Fruit fly (Drosophila melanogaster) whole organism, adult: ENCODE measurements around the gene CG3281.
A peak's percentile ranks its signal among the peaks of the same experiment; 100 is the strongest.
"Not testable (repeated sequence)": the region's sequence is repeated elsewhere in the genome, so short reads cannot be mapped to it uniquely, and the experiment has no call there.

Experiments
- CG11617 ChIP-seq: fragments of 200-800 bp; sonication (Bioruptor generic); optimal IDR thresholded peaks from 2 replicates; lab custom pipeline; 2017; ENCODE audit warnings: mild to moderate bottlenecking, missing biosample characterization, missing genetic modification reagents, missing genetic modification characterization
- CG12768 ChIP-seq: fragments of 200-800 bp; sonication (Bioruptor generic); optimal IDR thresholded peaks from 2 replicates; lab custom pipeline; 2017; ENCODE audit warnings: missing biosample characterization, missing genetic modification characterization, mild to moderate bottlenecking, moderate library complexity, missing genetic modification reagents
- CG14711 ChIP-seq: fragments of 200-800 bp; sonication (Bioruptor generic); optimal IDR thresholded peaks from 2 replicates; lab custom pipeline; 2018; ENCODE audit warnings: missing biosample characterization, mild to moderate bottlenecking, missing genetic modification characterization, moderate library complexity
- CG1620 ChIP-seq: fragments of 200-800 bp; sonication (Bioruptor generic); optimal IDR thresholded peaks from 2 replicates; lab custom pipeline; 2016; ENCODE audit warnings: missing biosample characterization, missing genetic modification characterization
- CG33017 ChIP-seq: fragments of 200-800 bp; sonication (Bioruptor generic); optimal IDR thresholded peaks from 2 replicates; lab custom pipeline; 2018; ENCODE audit warnings: missing biosample characterization, mild to moderate bottlenecking, missing genetic modification characterization, moderate library complexity
- CG5204 ChIP-seq: fragments of 200-800 bp; sonication (Bioruptor generic); optimal IDR thresholded peaks from 2 replicates; lab custom pipeline; 2016; ENCODE audit warnings: missing biosample characterization, missing genetic modification characterization
- CG7045 ChIP-seq: fragments of 200-800 bp; sonication (Bioruptor generic); optimal IDR thresholded peaks from 2 replicates; lab custom pipeline; 2017; ENCODE audit warnings: missing biosample characterization, mild to moderate bottlenecking, missing genetic modification characterization
- CG7101 ChIP-seq: fragments of 200-800 bp; sonication (Bioruptor generic); optimal IDR thresholded peaks from 2 replicates; lab custom pipeline; 2018; ENCODE audit warnings: missing biosample characterization, mild to moderate bottlenecking, missing genetic modification characterization, moderate library complexity
- Clk ChIP-seq: fragments of 200-800 bp; sonication (Bioruptor generic); optimal IDR thresholded peaks from 2 replicates; lab custom pipeline; 2017; ENCODE audit warnings: missing biosample characterization, missing genetic modification characterization
- Crg-1 ChIP-seq: fragments of 200-800 bp; sonication (Bioruptor generic); optimal IDR thresholded peaks from 2 replicates; lab custom pipeline; 2016; ENCODE audit warnings: missing biosample characterization, missing genetic modification characterization
- Hr96 ChIP-seq: fragments of 200-800 bp; sonication (Bioruptor generic); optimal IDR thresholded peaks from 2 replicates; lab custom pipeline; 2016; ENCODE audit warnings: missing biosample characterization, missing genetic modification characterization
- Mnt ChIP-seq: fragments of 200-800 bp; sonication (Bioruptor generic); optimal IDR thresholded peaks from 2 replicates; lab custom pipeline; 2016; ENCODE audit warnings: missing biosample characterization, mild to moderate bottlenecking, missing genetic modification characterization
- bab1 ChIP-seq: fragments of 200-800 bp; sonication (Bioruptor generic); optimal IDR thresholded peaks from 3 replicates; lab custom pipeline; 2019; ENCODE audit warnings: missing biosample characterization, mild to moderate bottlenecking, missing genetic modification characterization, moderate library complexity
- cic ChIP-seq: fragments of 200-800 bp; sonication (Bioruptor generic); optimal IDR thresholded peaks from 2 replicates; lab custom pipeline; 2017; ENCODE audit warnings: missing biosample characterization, mild to moderate bottlenecking, missing genetic modification characterization, moderate library complexity
- cnc ChIP-seq, 2 experiments: fragments of >200 bp; optimal IDR thresholded peaks; 2 replicates each; lab custom pipeline; 2017
- kay ChIP-seq: fragments of 200-800 bp; sonication (Bioruptor generic); peaks from one replicate; lab custom pipeline; 2016; ENCODE audit warnings: missing biosample characterization, missing genetic modification characterization, borderline replicate concordance
- ovo ChIP-seq: fragments of 200-800 bp; sonication (Bioruptor generic); optimal IDR thresholded peaks from 2 replicates; lab custom pipeline; 2016; ENCODE audit warnings: missing biosample characterization, missing genetic modification characterization
- pad ChIP-seq: fragments of 200-800 bp; sonication (Bioruptor generic); optimal IDR thresholded peaks from 3 replicates; lab custom pipeline; 2017; ENCODE audit warnings: missing biosample characterization, missing genetic modification characterization, mild to moderate bottlenecking, moderate library complexity, missing genetic modification reagents
- tj ChIP-seq: fragments of 200-800 bp; sonication (Bioruptor generic); optimal IDR thresholded peaks from 3 replicates; lab custom pipeline; 2017; ENCODE audit warnings: missing biosample characterization, mild to moderate bottlenecking, missing genetic modification characterization, moderate library complexity
- toe ChIP-seq: fragments of 200-800 bp; sonication (Bioruptor generic); optimal IDR thresholded peaks from 2 replicates; lab custom pipeline; 2016; ENCODE audit warnings: missing biosample characterization, missing genetic modification characterization

CG3281 gene

DNA sequence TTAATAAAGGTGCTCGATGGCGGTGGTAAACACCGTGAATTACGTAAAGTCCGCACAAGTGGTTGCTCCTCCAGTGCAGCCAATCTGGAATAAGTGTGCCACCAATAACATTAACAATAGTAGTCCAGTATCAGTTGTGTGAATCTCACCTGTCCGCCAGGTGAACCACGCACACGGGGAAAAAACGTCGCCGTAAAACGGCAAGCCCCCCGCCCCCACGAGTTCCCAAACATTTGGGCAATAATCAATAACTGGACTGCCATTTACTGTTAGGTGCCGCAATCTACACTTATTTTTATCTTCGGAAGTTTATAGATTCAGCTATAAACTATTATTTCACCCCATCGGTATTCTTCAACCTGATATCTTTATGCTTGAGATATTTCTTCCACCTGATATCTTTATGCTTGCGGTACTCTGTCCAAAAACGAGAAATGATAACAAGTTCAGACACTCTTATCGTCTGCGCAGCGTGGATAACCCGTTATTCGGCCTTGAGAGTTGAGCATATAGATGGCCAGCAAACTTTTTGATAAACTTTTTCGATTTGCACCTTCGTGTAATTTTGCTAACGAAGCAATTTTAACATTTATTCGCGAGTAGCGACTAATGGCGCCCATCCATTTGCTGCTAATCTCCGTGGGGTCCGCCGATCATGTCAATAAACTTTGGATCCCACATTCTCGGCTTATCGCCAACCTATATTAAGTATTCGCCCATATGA is 5.6 kb upstream of the CG3281 start:
- TF ChIP-seq CG5204 (no peak), tj (GFP tag; lab: Kevin White, UChicago) (peak; percentile 69), Mnt (GFP tag; lab: Kevin White, UChicago) (peak; percentile 8), cic (GFP tag; lab: Kevin White, UChicago) (peak; percentile 52), CG12768 (GFP tag; lab: Kevin White, UChicago) (peak; percentile 28), kay (GFP tag; lab: Kevin White, UChicago) (no peak), ovo (GFP tag; lab: Kevin White, UChicago) (peak; percentile 83)

DNA sequence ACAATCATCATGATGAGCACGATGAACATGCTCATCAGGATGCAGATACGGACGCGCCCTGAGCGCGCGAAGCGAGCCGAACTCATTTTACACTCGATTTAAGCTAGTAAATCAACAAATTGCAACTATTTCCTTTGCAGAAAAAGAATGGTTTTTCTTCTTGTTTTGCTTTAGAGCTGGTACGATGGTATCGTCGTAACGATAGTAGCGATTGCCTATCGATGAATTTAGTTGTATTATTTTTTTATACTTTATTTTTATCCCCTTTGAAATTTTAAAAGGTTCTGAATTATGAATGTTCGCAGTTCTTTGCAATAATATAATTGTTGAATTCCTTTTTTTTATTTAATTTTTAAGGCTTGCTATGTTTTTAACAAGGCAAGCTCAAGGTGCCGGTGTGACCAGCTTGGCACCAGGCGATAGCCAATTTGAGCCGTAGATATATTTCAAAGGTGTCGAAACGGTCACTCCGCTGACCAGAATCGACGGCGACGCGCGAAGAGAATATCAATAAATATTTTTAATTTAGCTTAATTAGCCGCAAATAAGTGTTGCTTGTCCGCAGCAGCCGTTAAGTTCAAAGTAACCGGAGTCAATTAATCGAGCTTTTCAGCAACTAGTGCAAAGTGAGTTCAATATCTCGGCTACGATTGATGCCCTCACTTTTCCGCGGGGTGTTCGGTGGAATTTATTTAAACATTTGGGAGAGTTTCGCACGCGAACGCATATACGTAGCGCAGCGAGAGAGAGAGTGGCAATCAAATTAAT is 4.8 kb upstream of the CG3281 start, which contains the start of the genes CG12213 and GC1:
CG12213 (minus strand) TSS at position 430 of the 768 bp plus-strand sequence.
GC1 (plus strand) TSS at position 447 of the 768 bp plus-strand sequence.
- TF ChIP-seq pad (GFP tag; lab: Kevin White, UChicago) (no peak), Hr96 (peak; percentile 7), cnc (optimal IDR thresholded peaks at IDR 0.05; lab: Kevin White, UChicago) (no peak), Clk (GFP tag; lab: Kevin White, UChicago) (no peak), ovo (GFP tag; lab: Kevin White, UChicago) (no peak), CG12768 (GFP tag; lab: Kevin White, UChicago) (no peak), Mnt (GFP tag; lab: Kevin White, UChicago) (peak; percentile 24), bab1 (GFP tag; lab: Kevin White, UChicago) (peak; percentile 56), CG7045 (GFP tag; lab: Kevin White, UChicago) (no peak), CG5204 (peak; percentile 53), kay (GFP tag; lab: Kevin White, UChicago) (no peak), tj (GFP tag; lab: Kevin White, UChicago) (no peak), toe (GFP tag; lab: Kevin White, UChicago) (peak; percentile 62), Crg-1 (GFP tag; lab: Kevin White, UChicago) (no peak), CG1620 (GFP tag; lab: Kevin White, UChicago) (peak; percentile 32), CG14711 (peak; percentile 30), CG7101 (tag; lab: Kevin White, UChicago) (peak; percentile 39), CG33017 (tag; lab: Kevin White, UChicago) (no peak), cic (GFP tag; lab: Kevin White, UChicago) (no peak), CG11617 (peak; percentile 46)

DNA sequence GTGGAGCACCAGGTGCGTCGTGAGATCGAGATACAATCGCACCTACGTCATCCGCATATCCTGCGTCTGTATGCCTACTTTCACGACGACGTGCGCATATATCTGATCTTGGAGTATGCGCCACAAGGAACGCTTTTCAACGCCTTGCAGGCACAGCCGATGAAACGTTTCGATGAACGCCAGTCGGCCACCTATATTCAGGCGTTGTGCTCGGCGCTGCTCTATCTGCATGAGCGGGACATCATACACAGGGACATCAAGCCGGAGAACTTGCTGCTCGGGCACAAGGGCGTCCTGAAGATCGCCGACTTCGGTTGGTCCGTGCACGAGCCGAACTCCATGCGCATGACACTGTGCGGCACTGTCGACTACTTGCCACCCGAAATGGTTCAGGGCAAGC is 1.4 kb upstream of the CG3281 start:
- TF ChIP-seq Crg-1 (GFP tag; lab: Kevin White, UChicago) = no peak
- TF ChIP-seq Clk (GFP tag; lab: Kevin White, UChicago) = no peak
- no peak for TF ChIP-seq ovo (GFP tag; lab: Kevin White, UChicago)
- no peak for TF ChIP-seq Hr96
- no peak for TF ChIP-seq bab1 (GFP tag; lab: Kevin White, UChicago)
- no peak for TF ChIP-seq CG7045 (GFP tag; lab: Kevin White, UChicago)
- TF ChIP-seq tj (GFP tag; lab: Kevin White, UChicago) = no peak
- TF ChIP-seq CG33017 (tag; lab: Kevin White, UChicago) = no peak
- no peak for TF ChIP-seq CG5204
- TF ChIP-seq cnc (optimal IDR thresholded peaks at IDR 0.05; lab: Kevin White, UChicago) = no peak
- TF ChIP-seq CG11617 = no peak
- TF ChIP-seq CG14711 = no peak
- no peak for TF ChIP-seq CG12768 (GFP tag; lab: Kevin White, UChicago)
- no peak for TF ChIP-seq toe (GFP tag; lab: Kevin White, UChicago)
- no peak for TF ChIP-seq Mnt (GFP tag; lab: Kevin White, UChicago)
- no peak for TF ChIP-seq pad (GFP tag; lab: Kevin White, UChicago)
- TF ChIP-seq CG1620 (GFP tag; lab: Kevin White, UChicago) = no peak

DNA sequence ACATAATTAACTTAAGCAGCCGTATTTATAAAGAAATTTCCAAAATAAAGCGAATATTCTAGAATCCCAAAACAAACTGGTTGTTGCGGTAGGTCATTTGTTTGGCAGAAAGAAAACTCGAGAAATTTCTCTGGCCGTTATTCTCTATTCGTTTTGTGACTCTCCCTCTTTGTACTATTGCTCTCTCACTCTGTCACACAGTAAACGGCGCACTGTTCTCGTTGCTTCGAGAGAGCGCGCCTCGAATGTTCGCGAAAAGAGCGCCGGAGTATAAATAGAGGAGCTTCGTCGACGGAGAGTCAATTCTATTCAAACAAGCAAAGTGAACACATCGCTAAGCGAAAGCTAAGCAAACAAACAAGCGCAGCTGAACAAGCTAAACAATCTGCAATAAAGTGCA is 4.4 kb downstream of the CG3281 start, which contains the start of gene Hsp70Ab:
Hsp70Ab (plus strand) TSS at position 301 of the 400 bp plus-strand sequence.
- TF ChIP-seq CG33017 (tag; lab: Kevin White, UChicago); kay (GFP tag; lab: Kevin White, UChicago); CG14711: not testable (repeated sequence)

DNA sequence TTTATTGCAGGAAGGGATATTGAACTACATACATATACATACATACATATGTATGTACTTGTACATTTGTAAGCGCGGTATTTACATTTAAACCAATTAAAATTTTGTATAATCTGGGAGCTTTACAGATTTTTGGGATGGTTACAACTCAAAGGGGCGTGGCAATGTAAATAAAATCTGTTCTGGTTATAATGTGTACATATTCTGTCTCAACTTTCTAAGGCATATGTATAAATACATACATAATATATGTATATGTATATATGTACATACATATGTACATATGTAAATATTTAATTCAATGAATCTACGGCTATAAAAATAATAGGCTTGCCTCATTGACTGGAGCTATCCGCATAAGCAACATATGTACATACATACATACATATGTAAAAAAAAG is 5.2 kb downstream of the CG3281 start:
- TF ChIP-seq ovo (GFP tag; lab: Kevin White, UChicago) = no peak
- TF ChIP-seq Mnt (GFP tag; lab: Kevin White, UChicago) = no peak
- TF ChIP-seq Hr96 = no peak
- no peak for TF ChIP-seq CG14711
- TF ChIP-seq CG5204 = no peak
- TF ChIP-seq CG11617 = no peak
- no peak for TF ChIP-seq toe (GFP tag; lab: Kevin White, UChicago)
- TF ChIP-seq CG33017 (tag; lab: Kevin White, UChicago) = no peak

DNA sequence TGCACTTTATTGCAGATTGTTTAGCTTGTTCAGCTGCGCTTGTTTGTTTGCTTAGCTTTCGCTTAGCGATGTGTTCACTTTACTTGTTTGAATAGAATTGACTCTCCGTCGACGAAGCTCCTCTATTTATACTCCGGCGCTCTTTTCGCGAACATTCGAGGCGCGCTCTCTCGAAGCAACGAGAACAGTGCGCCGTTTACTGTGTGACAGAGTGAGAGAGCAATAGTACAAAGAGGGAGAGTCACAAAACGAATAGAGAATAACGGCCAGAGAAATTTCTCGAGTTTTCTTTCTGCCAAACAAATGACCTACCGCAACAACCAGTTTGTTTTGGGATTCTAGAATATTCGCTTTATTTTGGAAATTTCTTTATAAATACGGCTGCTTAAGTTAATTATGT is 6.2 kb downstream of the CG3281 start, which contains the start of gene Hsp70Aa:
Hsp70Aa (minus strand) TSS at position 101 of the 400 bp plus-strand sequence.
- TF ChIP-seq toe (GFP tag; lab: Kevin White, UChicago); CG33017 (tag; lab: Kevin White, UChicago); CG12768 (GFP tag; lab: Kevin White, UChicago): not testable (repeated sequence)
